Worm (Caenorhabditis elegans) whole organism, young adult: ENCODE results near the gene wrt-5.

Source experiments
- F23B12.7 ChIP-seq: sonication (generic microtip); optimal IDR thresholded peaks from 2 replicates; lab custom pipeline; 2017; ENCODE audit warnings: missing genetic modification characterization, mild to moderate bottlenecking, missing compliant biosample characterization, antibody characterized with exemption, moderate library complexity; ENCODE audit not compliant: insufficient read depth
- F37B4.10 ChIP-seq: fragments of 200-800 bp; sonication (Bioruptor generic); IDR thresholded peaks from 2 replicates; pipeline ENCODE4 v1.3.6; 2022; ENCODE audit warnings: missing genetic modification characterization, missing compliant biosample characterization
- F39B2.1 ChIP-seq: fragments of 200-800 bp; sonication (Bioruptor generic); IDR thresholded peaks from 2 replicates; pipeline ENCODE4 v1.3.6; 2022; ENCODE audit warnings: missing genetic modification reagents, missing genetic modification characterization, missing compliant biosample characterization
- F57C9.4 ChIP-seq: sonication (generic microtip); optimal IDR thresholded peaks from 2 replicates; lab custom pipeline; 2017; ENCODE audit warnings: mild to moderate bottlenecking, missing genetic modification characterization, missing compliant biosample characterization
- Y53G8AR.9 ChIP-seq: fragments of 200-800 bp; sonication (Bioruptor generic); conservative IDR thresholded peaks from 2 replicates; pipeline ENCODE4 v1.3.6; 2022; ENCODE audit warnings: missing genetic modification reagents, missing genetic modification characterization, missing compliant biosample characterization
- Y67H2A.10 ChIP-seq: fragments of 200-800 bp; sonication (Bioruptor generic); conservative IDR thresholded peaks from 2 replicates; pipeline ENCODE4 v1.3.6; 2022; ENCODE audit warnings: missing genetic modification reagents, missing genetic modification characterization, missing compliant biosample characterization
- Y95B8A.8 ChIP-seq: fragments of 200-800 bp; sonication (Bioruptor generic); IDR thresholded peaks from 2 replicates; pipeline ENCODE4 v1.3.6; 2022; ENCODE audit warnings: missing genetic modification reagents, missing genetic modification characterization, missing compliant biosample characterization
- athp-1 ChIP-seq: sonication (generic microtip); optimal IDR thresholded peaks from 2 replicates; lab custom pipeline; 2017; ENCODE audit warnings: mild to moderate bottlenecking, missing genetic modification characterization, missing compliant biosample characterization
- attf-3 ChIP-seq: fragments of 200-800 bp; sonication (Bioruptor generic); conservative IDR thresholded peaks from 2 replicates; pipeline ENCODE4 v1.3.6; 2022; ENCODE audit warnings: missing genetic modification reagents, missing genetic modification characterization, missing compliant biosample characterization
- ccch-3 ChIP-seq: fragments of 200-800 bp; sonication (Bioruptor generic); optimal IDR thresholded peaks from 2 replicates; lab custom pipeline; 2018; ENCODE audit warnings: mild to moderate bottlenecking, missing genetic modification characterization, missing compliant biosample characterization
- cebp-1 ChIP-seq, 2 experiments: fragments of 200-800 bp in 1 of 2; sonication (Bioruptor generic) in 1 of 2; sonication (generic microtip) in 1 of 2; IDR thresholded peaks in 1 of 2; optimal IDR thresholded peaks in 1 of 2; 2 replicates each; pipeline versions ENCODE4 v1.3.6 to Lab custom; 2017 to 2022; ENCODE audit warnings: missing compliant biosample characterization in 2 of 2, missing genetic modification characterization in 2 of 2, mild to moderate bottlenecking in 1 of 2, missing genetic modification reagents in 1 of 2, moderate library complexity in 1 of 2
- ceh-27 ChIP-seq: fragments of 200-800 bp; sonication (Bioruptor generic); optimal IDR thresholded peaks from 2 replicates; lab custom pipeline; 2018; ENCODE audit warnings: mild to moderate bottlenecking, missing genetic modification characterization, moderate library complexity, missing compliant biosample characterization
- chd-7 ChIP-seq: sonication (generic microtip); optimal IDR thresholded peaks from 2 replicates; lab custom pipeline; 2016; ENCODE audit warnings: mild to moderate bottlenecking, missing genetic modification characterization, moderate library complexity, missing compliant biosample characterization
- egrh-3 ChIP-seq: fragments of 200-800 bp; sonication (Bioruptor generic); IDR thresholded peaks from 2 replicates; pipeline ENCODE4 v1.3.6; 2022; ENCODE audit warnings: missing genetic modification reagents, missing genetic modification characterization, missing compliant biosample characterization
- ets-4 ChIP-seq: fragments of 200-800 bp; sonication (Bioruptor generic); optimal IDR thresholded peaks from 2 replicates; lab custom pipeline; 2018; ENCODE audit warnings: mild to moderate bottlenecking, missing genetic modification characterization, missing compliant biosample characterization
- hlh-26 ChIP-seq: fragments of 200-800 bp; sonication (Bioruptor generic); conservative IDR thresholded peaks from 2 replicates; pipeline ENCODE4 v1.3.6; 2022; ENCODE audit warnings: missing genetic modification reagents, missing genetic modification characterization, missing compliant biosample characterization
- hmg-1.2 ChIP-seq: fragments of 200-800 bp; sonication (Bioruptor generic); IDR thresholded peaks from 2 replicates; pipeline ENCODE4 v1.3.6; 2022; ENCODE audit warnings: missing genetic modification reagents, missing genetic modification characterization, missing compliant biosample characterization
- let-526 ChIP-seq: fragments of 200-800 bp; sonication (Bioruptor generic); IDR thresholded peaks from 2 replicates; pipeline ENCODE4 v1.3.6; 2022; ENCODE audit warnings: missing genetic modification reagents, missing genetic modification characterization, missing compliant biosample characterization
- lin-40 ChIP-seq: sonication (generic microtip); optimal IDR thresholded peaks from 2 replicates; lab custom pipeline; 2016; ENCODE audit warnings: missing genetic modification characterization, mild to moderate bottlenecking, missing compliant biosample characterization, missing genotype, missing genetic modification reagents
- madf-6 ChIP-seq: fragments of 200-800 bp; sonication (Bioruptor generic); IDR thresholded peaks from 2 replicates; pipeline ENCODE4 v1.3.6; 2022; ENCODE audit warnings: missing genetic modification reagents, missing genetic modification characterization, missing compliant biosample characterization
- madf-8 ChIP-seq: fragments of 200-800 bp; sonication (Bioruptor generic); conservative IDR thresholded peaks from 2 replicates; pipeline ENCODE4 v1.3.6; 2022; ENCODE audit warnings: missing genetic modification reagents, missing genetic modification characterization, missing compliant biosample characterization
- mcd-1 ChIP-seq: fragments of 200-800 bp; sonication (Bioruptor generic); IDR thresholded peaks from 2 replicates; pipeline ENCODE4 v1.3.6; 2022; ENCODE audit warnings: missing genetic modification reagents, missing genetic modification characterization, missing compliant biosample characterization
- nfyb-1 ChIP-seq: fragments of 200-800 bp; sonication (Bioruptor generic); IDR thresholded peaks from 2 replicates; pipeline ENCODE4 v1.3.6; 2022; ENCODE audit warnings: missing genetic modification reagents, missing genetic modification characterization, missing compliant biosample characterization
- nhr-80 ChIP-seq: sonication (generic microtip); optimal IDR thresholded peaks from 2 replicates; lab custom pipeline; 2016; ENCODE audit warnings: missing genetic modification characterization, missing compliant biosample characterization
- nhr-90 ChIP-seq: sonication (generic microtip); optimal IDR thresholded peaks from 2 replicates; lab custom pipeline; 2016; ENCODE audit warnings: missing genotype, mild to moderate bottlenecking, missing genetic modification characterization, missing compliant biosample characterization
- rcor-1 ChIP-seq: fragments of 200-800 bp; sonication (Bioruptor generic); IDR thresholded peaks from 2 replicates; pipeline ENCODE4 v1.3.6; 2022; ENCODE audit warnings: missing genetic modification reagents, missing genetic modification characterization, missing compliant biosample characterization
- rec-8 ChIP-seq, 2 experiments: sonication (generic microtip); optimal IDR thresholded peaks; 2 replicates each; lab custom pipeline; 2016; ENCODE audit warnings: mild to moderate bottlenecking in 2 of 2, missing genetic modification characterization in 2 of 2, missing genetic modification reagents in 2 of 2, missing genotype in 2 of 2, missing biosample characterization in 1 of 2, missing compliant biosample characterization in 1 of 2, moderate library complexity in 1 of 2
- repo-1 ChIP-seq: sonication (generic microtip); optimal IDR thresholded peaks from 2 replicates; lab custom pipeline; 2017; ENCODE audit warnings: mild to moderate bottlenecking, missing genetic modification characterization, missing compliant biosample characterization
- snpc-1.3 ChIP-seq: sonication (generic microtip); optimal IDR thresholded peaks from 2 replicates; lab custom pipeline; 2017; ENCODE audit warnings: missing genetic modification characterization, mild to moderate bottlenecking, missing compliant biosample characterization, antibody characterized with exemption, moderate library complexity, missing genotype, missing genetic modification reagents; ENCODE audit not compliant: insufficient read depth
- somi-1 ChIP-seq: fragments of 200-800 bp; sonication (Bioruptor generic); optimal IDR thresholded peaks from 2 replicates; lab custom pipeline; 2018; ENCODE audit warnings: mild to moderate bottlenecking, missing genetic modification characterization, missing compliant biosample characterization
- tbp1 ChIP-seq: fragments of 200-800 bp; sonication (Bioruptor generic); optimal IDR thresholded peaks from 2 replicates; lab custom pipeline; 2018; ENCODE audit warnings: mild to moderate bottlenecking, missing genetic modification characterization, missing compliant biosample characterization
- tbx-9 ChIP-seq: sonication (generic microtip); optimal IDR thresholded peaks from 2 replicates; lab custom pipeline; 2016; ENCODE audit warnings: borderline replicate concordance, missing genetic modification characterization, inconsistent platforms, missing compliant biosample characterization
- unc-130 ChIP-seq: sonication (generic microtip); optimal IDR thresholded peaks from 2 replicates; lab custom pipeline; 2016; ENCODE audit warnings: missing genetic modification reagents, missing genetic modification characterization, missing compliant biosample characterization
- unc-62 ChIP-seq: fragments of 150-350 bp; optimal IDR thresholded peaks from 2 replicates; lab custom pipeline; 2014; ENCODE audit warnings: missing biosample characterization, missing genetic modification reagents, missing genetic modification characterization
- zfh-2 ChIP-seq: fragments of 200-800 bp; sonication (Bioruptor generic); conservative IDR thresholded peaks from 2 replicates; pipeline ENCODE4 v1.3.6; 2022; ENCODE audit warnings: missing genetic modification reagents, missing genetic modification characterization, missing compliant biosample characterization

The wrt-5 gene

ce11 chrIV:4019836-4020235 lies 31.6 kb downstream of the wrt-5 start (continued):
- TF ChIP-seq ccch-3 (no peak), F57C9.4 (tag; lab: Kevin White, UChicago) (no peak), repo-1 (tag; lab: Kevin White, UChicago) (no peak), attf-3 (GFP tag; lab: Robert Waterston, UW) (no peak), ets-4 (no peak), hlh-26 (no peak), nhr-90 (no peak), hmg-1.2 (peak; percentile 61; the same call in 1 of the 2 replicates), Y53G8AR.9 (GFP tag; lab: Robert Waterston, UW) (0 out of 2 replicates have a peak, but pooled peaks have one; percentile 11), tbp1 (GFP tag; lab: Kevin White, UChicago) (peak; percentile 19), lin-40 (tag; lab: Kevin White, UChicago) (peak; percentile 78), rcor-1 (GFP tag; lab: Robert Waterston, UW) (peak; percentile 32; the same call in 1 of the 2 replicates), madf-6 (GFP tag; lab: Robert Waterston, UW) (no peak), rec-8 (tag; optimal IDR thresholded peaks at IDR 0.05; lab: Kevin White, UChicago) (no peak)

ce11 chrIV:4018692-4019387 lies 32.6 kb downstream of the wrt-5 start:
- TF ChIP-seq F39B2.1, result no peak
- TF ChIP-seq let-526 (GFP tag; lab: Robert Waterston, UW), result no peak
- TF ChIP-seq somi-1, result peak; percentile 35
- TF ChIP-seq egrh-3 (GFP tag; lab: Robert Waterston, UW), result peak; percentile 32; the same call in 1 of the 2 replicates
- TF ChIP-seq athp-1 (tag; lab: Kevin White, UChicago), result peak; percentile 5
- 0 out of 2 replicates have a peak, but pooled peaks have one; percentile 37 for TF ChIP-seq F37B4.10
- TF ChIP-seq unc-62 (GFP tag; lab: Kevin White, UChicago), result no peak
- TF ChIP-seq unc-130 (GFP tag; lab: Kevin White, UChicago), result no peak
- TF ChIP-seq tbx-9 (tag; lab: Kevin White, UChicago), result no peak
- TF ChIP-seq F23B12.7 (tag; lab: Kevin White, UChicago), result no peak
- TF ChIP-seq snpc-1.3, result no peak
- TF ChIP-seq madf-8 (GFP tag; lab: Robert Waterston, UW), result no peak
- TF ChIP-seq zfh-2 (GFP tag; lab: Robert Waterston, UW), result peak; percentile 86
- TF ChIP-seq ceh-27 (GFP tag; lab: Kevin White, UChicago), result no peak
- TF ChIP-seq chd-7, result peak; percentile 22
- TF ChIP-seq Y95B8A.8, result no peak
- TF ChIP-seq mcd-1, result 0 out of 2 replicates have a peak, but pooled peaks have one; percentile 6
- no peak for TF ChIP-seq cebp-1 (GFP tag; IDR thresholded peaks at IDR 0.05; lab: Robert Waterston, UW)
- TF ChIP-seq cebp-1 (tag; optimal IDR thresholded peaks at IDR 0.05; lab: Kevin White, UChicago), result peak; percentile 1
- TF ChIP-seq nhr-80 (tag; lab: Kevin White, UChicago), result peak; percentile 50

ce11 chrIV:4016723-4017122 lies 34.7 kb downstream of the wrt-5 start:
- TF ChIP-seq zfh-2 (GFP tag; lab: Robert Waterston, UW) (peak; percentile 73), nfyb-1 (GFP tag; lab: Robert Waterston, UW) (0 out of 2 replicates have a peak, but pooled peaks have one; percentile 38), Y67H2A.10 (GFP tag; lab: Robert Waterston, UW) (no peak), egrh-3 (GFP tag; lab: Robert Waterston, UW) (peak; percentile 43; the same call in 1 of the 2 replicates)
- TF ChIP-seq, all 124 proteins: peak for 3
